Worm (Caenorhabditis elegans): ENCODE measurements around the gene ogt-1.

DNA sequence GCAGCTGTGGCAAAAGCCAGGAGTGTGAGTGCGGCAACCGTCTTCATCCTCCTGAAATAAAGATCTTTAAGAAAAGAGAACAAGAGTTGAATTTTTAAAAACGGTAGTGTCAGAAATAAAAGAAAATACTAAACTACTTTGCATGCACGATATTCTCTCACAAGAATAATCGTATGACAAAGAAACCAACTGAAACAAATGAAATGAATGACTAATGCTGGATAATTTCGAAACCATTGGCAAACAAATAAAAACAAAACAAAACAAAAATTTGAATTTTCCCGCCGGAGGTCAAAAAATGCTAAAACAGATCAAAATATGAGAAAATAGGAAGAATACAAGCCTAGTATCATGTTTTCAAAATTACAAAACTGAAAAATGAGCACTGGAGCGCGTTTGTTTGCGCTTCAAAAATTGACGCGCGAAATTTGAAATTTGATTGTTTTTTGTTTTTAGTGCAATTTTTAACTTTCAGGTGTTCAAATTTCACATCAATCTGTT, 49.6 kb downstream of the ogt-1 start, which contains the start of gene cpg-2:
- no peak for TF ChIP-seq ref-1 (GFP tag; conservative IDR thresholded peaks at IDR 0.05)
- TF ChIP-seq flt-1 (GFP tag; IDR thresholded peaks at IDR 0.05), result no peak
- no peak for TF ChIP-seq med-1 (GFP tag; optimal IDR thresholded peaks at IDR 0.05; ENCODE audit: insufficient read depth)

Measured in whole organism, midembryonic.